Worm (Caenorhabditis elegans): ENCODE results near the gene myo-6.

Gene myo-6

DNA sequence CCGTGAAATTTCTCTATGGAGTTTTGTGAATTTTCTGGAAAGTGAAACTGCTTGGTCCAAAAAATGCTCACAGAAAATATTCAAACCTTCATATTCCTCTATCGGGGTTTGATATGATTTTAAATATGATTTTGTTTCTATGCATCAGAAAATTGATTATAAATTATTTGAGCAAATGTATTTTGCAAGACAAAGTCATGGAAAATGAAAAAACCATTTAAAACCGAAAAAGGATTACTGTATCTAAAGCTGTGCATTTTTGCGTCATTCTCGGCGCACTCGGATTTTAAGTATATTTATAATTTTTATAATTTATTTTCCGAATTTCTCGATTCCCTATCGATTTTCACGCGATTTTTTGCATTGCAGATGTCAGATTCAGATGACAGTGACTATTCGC is 61.9 kb downstream of the myo-6 start, which contains the start of gene pssy-2:
Gene pssy-2, plus strand, starts transcription at position 301 of the 400 bp plus-strand sequence.
- TF ChIP-seq fax-1 (tag; optimal IDR thresholded peaks at IDR 0.05): no peak
- no peak for TF ChIP-seq tbx-2 (tag; optimal IDR thresholded peaks at IDR 0.05)
- no peak for TF ChIP-seq ahr-1 (tag; optimal IDR thresholded peaks at IDR 0.05)
- TF ChIP-seq pros-1 (tag; optimal IDR thresholded peaks at IDR 0.05): no peak
- TF ChIP-seq ets-4 (tag; optimal IDR thresholded peaks at IDR 0.05): no peak
- TF ChIP-seq pat-9 (tag; optimal IDR thresholded peaks at IDR 0.05): no peak
- TF ChIP-seq gmeb-2 (tag; optimal IDR thresholded peaks at IDR 0.05): no peak
- no peak for TF ChIP-seq fkh-10 (GFP tag; optimal IDR thresholded peaks at IDR 0.05)
- no peak for TF ChIP-seq pha-4 (tag; optimal IDR thresholded peaks at IDR 0.05)
- TF ChIP-seq pax-1 (tag; optimal IDR thresholded peaks at IDR 0.05): no peak
- TF ChIP-seq unc-86 (tag; optimal IDR thresholded peaks at IDR 0.05): no peak
